Worm (Caenorhabditis elegans): Measurements from ENCODE around the gene ZK402.5.

ce11 chrX:1409224-1409623, 8.1 kb upstream of the ZK402.5 start:
- TF ChIP-seq W03F9.2 (tag; optimal IDR thresholded peaks at IDR 0.05) = no peak
- no peak for TF ChIP-seq dao-5 (tag; optimal IDR thresholded peaks at IDR 0.05)
